Worm (Caenorhabditis elegans) whole organism, L4 larva: ENCODE results near the gene Y55F3AM.11.

Experiments used
- F26F4.8 ChIP-seq: fragments of 200-800 bp; sonication (Bioruptor generic); conservative IDR thresholded peaks from 2 replicates; pipeline ENCODE4 v1.3.6; 2022; ENCODE audit warnings: missing genetic modification characterization, missing compliant biosample characterization
- F44E2.7 ChIP-seq: fragments of 200-800 bp; sonication (Bioruptor generic); IDR thresholded peaks from 2 replicates; pipeline ENCODE4 v2.1.2; 2022; ENCODE audit warnings: missing genetic modification characterization, missing compliant biosample characterization
- R02D3.7 ChIP-seq: fragments of 150-350 bp; sonication (generic microtip); optimal IDR thresholded peaks from 3 replicates; lab custom pipeline; 2014; ENCODE audit warnings: missing biosample characterization, missing genetic modification characterization
- T20F7.1 ChIP-seq: fragments of 200-800 bp; sonication (Bioruptor generic); optimal IDR thresholded peaks from 2 replicates; lab custom pipeline; 2018; ENCODE audit warnings: mild to moderate bottlenecking, missing genetic modification characterization, missing compliant biosample characterization
- Y48G9A.11 ChIP-seq: fragments of 200-800 bp; sonication (Bioruptor generic); IDR thresholded peaks from 2 replicates; pipeline ENCODE4 v1.3.6; 2022; ENCODE audit warnings: missing genetic modification reagents, missing genetic modification characterization, missing compliant biosample characterization
- aha-1 ChIP-seq: fragments of 150-350 bp; peaks from one replicate; lab custom pipeline; 2014; ENCODE audit warnings: missing biosample characterization, missing genetic modification characterization
- aly-2 ChIP-seq: sonication (generic microtip); optimal IDR thresholded peaks from 2 replicates; lab custom pipeline; 2018; ENCODE audit warnings: missing biosample characterization, missing genetic modification characterization
- arid-1 ChIP-seq: fragments of 200-800 bp; sonication (Bioruptor generic); conservative IDR thresholded peaks from 2 replicates; pipeline ENCODE4 v1.3.6; 2022; ENCODE audit warnings: missing genetic modification reagents, missing genetic modification characterization, missing compliant biosample characterization
- cey-2 ChIP-seq: sonication (generic microtip); optimal IDR thresholded peaks from 3 replicates; lab custom pipeline; 2017; ENCODE audit warnings: missing genetic modification characterization, mild to moderate bottlenecking, missing compliant biosample characterization, antibody characterized with exemption, borderline replicate concordance; ENCODE audit not compliant: insufficient read depth
- daf-16 ChIP-seq, 3 experiments: sonication (generic microtip); optimal IDR thresholded peaks; 2 replicates each; lab custom pipeline; 2016 to 2017; ENCODE audit warnings: missing genetic modification characterization in 3 of 3, missing genetic modification reagents in 3 of 3, mild to moderate bottlenecking in 2 of 3, missing compliant biosample characterization in 2 of 3, missing biosample characterization in 1 of 3, moderate library complexity in 1 of 3
- daf-19 ChIP-seq: fragments of 200-800 bp; sonication (Bioruptor generic); conservative IDR thresholded peaks from 2 replicates; pipeline ENCODE4 v1.3.6; 2022; ENCODE audit warnings: missing genetic modification characterization, missing compliant biosample characterization
- dpl-1 ChIP-seq: fragments of 150-350 bp; optimal IDR thresholded peaks from 2 replicates; lab custom pipeline; 2014; ENCODE audit warnings: missing biosample characterization, missing genetic modification reagents, missing genetic modification characterization
- duxl-1 ChIP-seq: sonication (generic microtip); optimal IDR thresholded peaks from 2 replicates; lab custom pipeline; 2016; ENCODE audit warnings: mild to moderate bottlenecking, missing genetic modification characterization, moderate library complexity, missing compliant biosample characterization; ENCODE audit not compliant: poor library complexity
- fos-1 ChIP-seq: fragments of 150-350 bp; optimal IDR thresholded peaks from 2 replicates; lab custom pipeline; 2014; ENCODE audit warnings: missing biosample characterization, missing genetic modification characterization
- gei-8 ChIP-seq: fragments of 200-800 bp; sonication (Bioruptor generic); optimal IDR thresholded peaks from 2 replicates; lab custom pipeline; 2018; ENCODE audit warnings: mild to moderate bottlenecking, missing genetic modification characterization, missing compliant biosample characterization
- hlh-11 ChIP-seq: fragments of 200-800 bp; sonication (Bioruptor generic); optimal IDR thresholded peaks from 2 replicates; lab custom pipeline; 2018; ENCODE audit warnings: mild to moderate bottlenecking, missing genetic modification characterization, missing compliant biosample characterization
- lim-7 ChIP-seq: fragments of 200-800 bp; sonication (Bioruptor generic); IDR thresholded peaks from 2 replicates; pipeline ENCODE4 v1.3.6; 2022; ENCODE audit warnings: missing genetic modification characterization, missing compliant biosample characterization
- lin-13 ChIP-seq: fragments of 150-350 bp; optimal IDR thresholded peaks from 2 replicates; lab custom pipeline; 2014; ENCODE audit warnings: missing biosample characterization, missing genetic modification reagents, missing genetic modification characterization
- lin-15B ChIP-seq: fragments of 150-350 bp; sonication (generic microtip); optimal IDR thresholded peaks from 3 replicates; lab custom pipeline; 2014; ENCODE audit warnings: missing biosample characterization, missing genetic modification characterization
- lin-38 ChIP-seq: fragments of 200-800 bp; sonication (Bioruptor generic); IDR thresholded peaks from 2 replicates; pipeline ENCODE4 v1.3.6; 2022; ENCODE audit warnings: missing genetic modification reagents, missing genetic modification characterization, missing compliant biosample characterization
- lin-39 ChIP-seq: fragments of 150-350 bp; optimal IDR thresholded peaks from 2 replicates; lab custom pipeline; 2014; ENCODE audit warnings: missing biosample characterization, missing genetic modification reagents, missing genetic modification characterization
- lsy-2 ChIP-seq, 2 experiments: fragments of 150-350 bp in 1 of 2; sonication (generic microtip) in 1 of 2; optimal IDR thresholded peaks; 2 replicates each; lab custom pipeline; 2014 to 2017; ENCODE audit warnings: missing biosample characterization in 2 of 2, missing genetic modification characterization in 2 of 2
- madf-5 ChIP-seq, 2 experiments: fragments of 200-800 bp; sonication (Bioruptor generic); IDR thresholded peaks; 2 replicates each; pipeline ENCODE4 v1.3.6; 2022; ENCODE audit warnings: missing compliant biosample characterization in 2 of 2, missing genetic modification characterization in 2 of 2
- mdl-1 ChIP-seq, 2 experiments: fragments of 150-350 bp in 1 of 2; sonication (generic microtip) in 1 of 2; optimal IDR thresholded peaks; 2 replicates each; lab custom pipeline; 2014 to 2017; ENCODE audit warnings: missing biosample characterization in 2 of 2, missing genetic modification characterization in 2 of 2
- mes-2 ChIP-seq: sonication (generic microtip); optimal IDR thresholded peaks from 2 replicates; lab custom pipeline; 2016; ENCODE audit warnings: missing genotype, mild to moderate bottlenecking, missing genetic modification characterization, missing compliant biosample characterization; ENCODE audit not compliant: poor library complexity, severe bottlenecking
- nhr-102 ChIP-seq: sonication (generic microtip); optimal IDR thresholded peaks from 2 replicates; lab custom pipeline; 2016; ENCODE audit warnings: mild to moderate bottlenecking, missing genetic modification characterization, moderate library complexity, missing compliant biosample characterization
- nhr-25 ChIP-seq: sonication (generic microtip); optimal IDR thresholded peaks from 2 replicates; lab custom pipeline; 2017; ENCODE audit warnings: missing genetic modification characterization, mild to moderate bottlenecking, missing compliant biosample characterization, antibody characterized with exemption, moderate library complexity, borderline replicate concordance; ENCODE audit not compliant: insufficient read depth
- nhr-48 ChIP-seq: sonication (generic microtip); optimal IDR thresholded peaks from 2 replicates; lab custom pipeline; 2016; ENCODE audit warnings: mild to moderate bottlenecking, missing genetic modification characterization, missing compliant biosample characterization
- nhr-6 ChIP-seq: fragments of 150-350 bp; optimal IDR thresholded peaks from 2 replicates; lab custom pipeline; 2014; ENCODE audit warnings: missing biosample characterization, missing genetic modification characterization
- pha-4 ChIP-seq, 2 experiments: fragments of 150-350 bp in 1 of 2; fragments of 200-800 bp in 1 of 2; sonication (Bioruptor generic) in 1 of 2; IDR thresholded peaks in 1 of 2; optimal IDR thresholded peaks in 1 of 2; 2 replicates each; pipeline versions ENCODE4 v1.3.6 to Lab custom; 2014 to 2022; ENCODE audit warnings: missing genetic modification characterization in 2 of 2, missing genetic modification reagents in 2 of 2, missing biosample characterization in 1 of 2, missing compliant biosample characterization in 1 of 2
- rbr-2 ChIP-seq: sonication (generic microtip); optimal IDR thresholded peaks from 2 replicates; lab custom pipeline; 2016; ENCODE audit warnings: missing genotype, missing genetic modification characterization, missing compliant biosample characterization
- sdz-12 ChIP-seq: fragments of 200-800 bp; sonication (Bioruptor generic); optimal IDR thresholded peaks from 2 replicates; lab custom pipeline; 2018; ENCODE audit warnings: mild to moderate bottlenecking, missing genetic modification characterization, missing compliant biosample characterization
- set-16 ChIP-seq: fragments of 200-800 bp; sonication (Bioruptor generic); IDR thresholded peaks from 2 replicates; pipeline ENCODE4 v1.3.6; 2022; ENCODE audit warnings: missing genetic modification reagents, missing genetic modification characterization, missing compliant biosample characterization
- snpc-4 ChIP-seq: fragments of 150-350 bp; optimal IDR thresholded peaks from 2 replicates; lab custom pipeline; 2014; ENCODE audit warnings: missing biosample characterization, missing genetic modification characterization
- spr-3 ChIP-seq: fragments of 200-800 bp; sonication (Bioruptor generic); optimal IDR thresholded peaks from 2 replicates; lab custom pipeline; 2018; ENCODE audit warnings: mild to moderate bottlenecking, missing genetic modification characterization, missing compliant biosample characterization
- zfp-3 ChIP-seq: fragments of 200-800 bp; sonication (Bioruptor generic); conservative IDR thresholded peaks from 2 replicates; pipeline ENCODE4 v1.3.6; 2022; ENCODE audit warnings: missing genetic modification reagents, missing genetic modification characterization, missing compliant biosample characterization
- zip-11 ChIP-seq: fragments of 200-800 bp; sonication (Bioruptor generic); IDR thresholded peaks from 2 replicates; pipeline ENCODE4 v1.3.6; 2022; ENCODE audit warnings: missing genetic modification characterization, missing compliant biosample characterization
- zip-2 ChIP-seq: fragments of 150-350 bp; optimal IDR thresholded peaks from 2 replicates; lab custom pipeline; 2014; ENCODE audit warnings: missing biosample characterization, missing genetic modification characterization
- ztf-11 ChIP-seq: fragments of 150-350 bp; optimal IDR thresholded peaks from 2 replicates; lab custom pipeline; 2014; ENCODE audit warnings: missing biosample characterization, missing genetic modification characterization
- ztf-7 ChIP-seq: fragments of 150-350 bp; optimal IDR thresholded peaks from 2 replicates; lab custom pipeline; 2014; ENCODE audit warnings: missing biosample characterization, missing genetic modification characterization

The Y55F3AM.11 gene

DNA sequence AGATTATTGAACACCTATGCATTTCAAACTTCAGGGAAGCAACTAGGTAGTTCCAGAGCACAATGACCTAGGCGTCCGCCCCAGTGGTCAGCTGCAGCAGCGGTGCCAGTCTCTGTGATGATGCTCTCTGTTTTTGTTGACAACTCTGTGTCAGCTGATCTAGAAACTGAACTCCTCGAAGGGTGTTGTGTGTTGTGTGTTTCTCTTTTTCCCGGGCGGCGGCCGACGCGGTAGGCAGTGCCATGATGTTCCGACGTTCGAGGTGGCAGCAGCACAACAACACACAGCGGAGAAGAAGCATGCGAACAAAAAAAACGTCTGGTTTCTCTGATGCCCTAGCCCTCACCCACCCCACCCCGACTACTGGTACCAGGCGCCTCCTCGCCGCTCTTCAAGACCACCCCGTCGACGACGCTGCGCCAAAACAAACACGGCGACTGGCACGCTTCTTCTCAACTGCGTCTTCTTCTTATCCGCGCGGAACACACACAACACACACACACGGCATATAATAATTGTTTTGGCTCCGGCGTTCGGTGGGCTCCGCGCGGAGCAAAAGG is 20.2 kb upstream of the Y55F3AM.11 start (continued):
- TF ChIP-seq duxl-1: no peak
- no peak for TF ChIP-seq nhr-102
- TF ChIP-seq lin-39 (tag; lab: Kevin White, UChicago): no peak
- no peak for TF ChIP-seq snpc-4 (tag; lab: Kevin White, UChicago)
- TF ChIP-seq daf-19 (GFP tag; lab: Robert Waterston, UW): no peak
- TF ChIP-seq aha-1: peak; percentile 46
- TF ChIP-seq set-16 (GFP tag; lab: Robert Waterston, UW): peak; percentile 82

- TF ChIP-seq zfp-3 (GFP tag; lab: Robert Waterston, UW) (no peak), madf-5 (GFP tag; IDR thresholded peaks at IDR 0.05; lab: Robert Waterston, UW) (no peak), aly-2 (tag; lab: Kevin White, UChicago) (no peak), mes-2 (tag; lab: Kevin White, UChicago) (no peak), spr-3 (no peak), daf-16 (GFP tag; optimal IDR thresholded peaks at IDR 0.05; lab: Kevin White, UChicago) (no peak), daf-16 (tag; optimal IDR thresholded peaks at IDR 0.05; lab: Kevin White, UChicago) (peak; percentile 6), mdl-1 (tag; optimal IDR thresholded peaks at IDR 0.05; lab: Kevin White, UChicago) (no peak), hlh-11 (no peak), rbr-2 (no peak), Y48G9A.11 (GFP tag; lab: Robert Waterston, UW) (0 out of 2 replicates have a peak, but pooled peaks have one; percentile 16), lin-15B (tag; lab: Kevin White, UChicago) (no peak), ztf-7 (tag; lab: Kevin White, UChicago) (no peak)
Observed at ce11 chrIV:1063058-1063457, 18.9 kb upstream of the Y55F3AM.11 start.

DNA sequence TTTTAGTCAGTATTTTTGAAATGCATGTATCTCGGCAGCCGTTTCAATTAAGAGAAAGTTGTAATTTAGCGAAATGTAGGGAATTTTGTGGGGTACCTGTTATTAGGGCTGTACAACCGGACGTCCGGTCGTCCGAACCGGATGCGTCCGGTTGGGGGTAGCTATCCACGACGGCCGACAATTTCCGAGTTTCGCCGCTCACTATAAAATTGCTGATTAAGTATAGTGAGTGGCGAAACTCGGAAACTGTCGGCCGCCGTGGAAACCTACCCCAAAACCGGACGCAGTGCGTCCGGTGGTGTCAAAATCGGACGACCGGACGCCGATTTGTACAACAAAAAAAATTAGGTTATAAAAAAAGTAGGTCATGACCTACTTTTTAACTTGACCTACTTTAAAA is 17.5 kb upstream of the Y55F3AM.11 start:
- TF ChIP-seq lin-38 (GFP tag; lab: Robert Waterston, UW) (0 out of 2 replicates have a peak, but pooled peaks have one; percentile 20), set-16 (GFP tag; lab: Robert Waterston, UW) (0 out of 2 replicates have a peak, but pooled peaks have one; percentile 8), Y48G9A.11 (GFP tag; lab: Robert Waterston, UW) (0 out of 2 replicates have a peak, but pooled peaks have one; percentile 44)

DNA sequence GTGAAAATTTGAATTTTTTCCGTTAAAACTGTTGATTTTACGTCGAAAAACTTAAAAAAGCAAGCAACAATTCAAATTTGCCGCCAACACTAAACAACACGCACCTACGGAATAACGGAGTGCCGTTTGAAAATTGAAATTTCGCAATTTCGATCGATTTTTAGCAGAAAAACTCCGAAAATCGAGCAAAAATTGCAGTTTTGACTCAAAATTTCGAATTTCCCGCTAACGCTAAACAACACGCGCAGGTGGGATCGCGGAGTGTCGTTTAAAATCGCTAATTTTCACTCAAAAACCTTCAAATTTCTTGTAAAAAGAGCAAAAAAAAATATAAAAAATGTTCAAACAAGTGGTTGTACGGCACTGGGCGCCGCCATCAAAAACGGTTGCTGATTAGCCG is 14.3 kb upstream of the Y55F3AM.11 start:
- TF ChIP-seq daf-16 (GFP tag; optimal IDR thresholded peaks at IDR 0.05; lab: Kevin White, UChicago) (no peak), daf-16 (tag; optimal IDR thresholded peaks at IDR 0.05; lab: Kevin White, UChicago) (peak; percentile 7), F44E2.7 (GFP tag; lab: Robert Waterston, UW) (no peak), Y48G9A.11 (GFP tag; lab: Robert Waterston, UW) (peak; percentile 90), fos-1 (no peak)

ce11 chrIV:1056263-1056942 is 12.2 kb upstream of the Y55F3AM.11 start, which contains the start of the genes Y55F3AM.13 and mrps-25:
TSS of gene Y55F3AM.13 (minus strand) at chrIV:1056313.
TSS of gene mrps-25 (plus strand) at chrIV:1056892.
- TF ChIP-seq lim-7 (no peak), sdz-12 (GFP tag; lab: Kevin White, UChicago) (no peak), zfp-3 (GFP tag; lab: Robert Waterston, UW) (no peak), pha-4 (GFP tag; IDR thresholded peaks at IDR 0.05; lab: Robert Waterston, UW) (no peak), pha-4 (tag; optimal IDR thresholded peaks at IDR 0.05; lab: Kevin White, UChicago) (no peak), lsy-2 (tag; optimal IDR thresholded peaks at IDR 0.05; lab: Kevin White, UChicago) (peak in 1 of 2 experiments; percentile 59), ztf-11 (tag; lab: Kevin White, UChicago) (no peak), lin-13 (GFP tag; lab: Kevin White, UChicago) (no peak), nhr-25 (tag; lab: Kevin White, UChicago) (no peak), nhr-6 (tag; lab: Kevin White, UChicago) (no peak), nhr-48 (tag; lab: Kevin White, UChicago) (no peak), Y48G9A.11 (GFP tag; lab: Robert Waterston, UW) (peak; percentile 91), arid-1 (no peak), F44E2.7 (GFP tag; lab: Robert Waterston, UW) (no peak), zip-2 (tag; lab: Kevin White, UChicago) (no peak), cey-2 (tag; lab: Kevin White, UChicago) (no peak), aly-2 (tag; lab: Kevin White, UChicago) (no peak), dpl-1 (GFP tag; lab: Kevin White, UChicago) (peak; percentile 42), R02D3.7 (tag; lab: Kevin White, UChicago) (peak; percentile 54), F26F4.8 (GFP tag; lab: Robert Waterston, UW) (no peak), gei-8 (GFP tag; lab: Kevin White, UChicago) (no peak), zip-11 (GFP tag; lab: Robert Waterston, UW) (no peak), T20F7.1 (GFP tag; lab: Kevin White, UChicago) (peak; percentile 99)
